Fruit fly (Drosophila melanogaster): ENCODE data around the gene Sfxn1-3.

The Sfxn1-3 gene

DNA sequence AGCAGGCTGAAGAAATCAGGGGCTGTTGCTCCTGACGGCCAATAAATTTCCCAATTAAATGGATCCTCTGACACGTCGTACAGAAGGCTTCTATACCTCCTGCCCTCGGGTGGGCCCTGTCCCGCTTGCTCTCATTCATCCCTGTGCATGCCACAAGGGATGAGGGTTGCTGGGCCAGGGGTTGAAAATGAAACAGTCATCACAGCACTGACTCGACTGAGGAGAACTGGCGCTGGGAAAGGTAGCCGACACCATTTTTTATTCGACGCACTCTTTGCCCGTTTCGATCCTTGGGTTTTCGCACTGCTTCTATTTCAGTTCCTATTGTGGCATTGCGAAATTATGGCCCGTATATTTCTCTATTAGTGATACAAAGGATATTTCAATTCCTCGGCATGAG is 37.2 kb upstream of the Sfxn1-3 start:
- TF ChIP-seq Rx (GFP tag; IDR thresholded peaks at IDR 0.05) (no peak), CG1832 (GFP tag; optimal IDR thresholded peaks at IDR 0.05) (peak; percentile 28), Nf-YB (GFP tag; optimal IDR thresholded peaks at IDR 0.05) (peak; percentile 80), Atf-2 (GFP tag; optimal IDR thresholded peaks at IDR 0.05) (no peak), seq (GFP tag; IDR thresholded peaks at IDR 0.05) (peak; percentile 92), pros (GFP tag; optimal IDR thresholded peaks at IDR 0.05) (peak; percentile 19), Mrtf (GFP tag; IDR thresholded peaks at IDR 0.05) (no peak), cg (GFP tag; optimal IDR thresholded peaks at IDR 0.05) (peak; percentile 17), CG11085 (GFP tag; IDR thresholded peaks at IDR 0.05) (no peak), Nf-YC (tag; optimal IDR thresholded peaks at IDR 0.05) (peak; percentile 76), CG34224 (GFP tag; IDR thresholded peaks at IDR 0.05; ENCODE audit: partially characterized antibody) (no peak), Ets65A (GFP tag) (peak; percentile 25), hkb (optimal IDR thresholded peaks at IDR 0.05) (no peak), hkb (GFP tag; IDR thresholded peaks at IDR 0.05) (0 out of 2 replicates have a peak, but pooled peaks have one; percentile 2), zen (tag; optimal IDR thresholded peaks at IDR 0.05) (peak; percentile 71), D (optimal IDR thresholded peaks at IDR 0.05) (peak; percentile 72), D (GFP tag; optimal IDR thresholded peaks at IDR 0.05) (no peak)

- TF ChIP-seq hkb (optimal IDR thresholded peaks at IDR 0.05) (no peak), hkb (GFP tag; IDR thresholded peaks at IDR 0.05) (peak; percentile 37; the same call in 1 of the 2 replicates), Deaf1 (tag; optimal IDR thresholded peaks at IDR 0.05) (peak; percentile 91), CG2116 (GFP tag; optimal IDR thresholded peaks at IDR 0.05) (no peak), Oli (tag; optimal IDR thresholded peaks at IDR 0.05) (no peak), ewg (GFP tag; optimal IDR thresholded peaks at IDR 0.05) (peak; percentile 42), sug (tag; optimal IDR thresholded peaks at IDR 0.05) (no peak), CG17829 (tag; optimal IDR thresholded peaks at IDR 0.05) (peak; percentile 5), CTCF (GFP tag; optimal IDR thresholded peaks at IDR 0.05) (no peak), Nf-YC (tag; optimal IDR thresholded peaks at IDR 0.05) (peak; percentile 94), CG1832 (GFP tag; optimal IDR thresholded peaks at IDR 0.05) (peak; percentile 81), nmo (GFP tag; optimal IDR thresholded peaks at IDR 0.05) (no peak), Nf-YB (GFP tag; optimal IDR thresholded peaks at IDR 0.05) (peak; percentile 94), Adf1 (GFP tag; IDR thresholded peaks at IDR 0.05) (no peak), CG8478 (optimal IDR thresholded peaks at IDR 0.05) (peak; percentile 24), CG6791 (GFP tag; IDR thresholded peaks at IDR 0.05; ENCODE audit: partially characterized antibody) (0 out of 3 replicates have a peak, but pooled peaks have one; percentile 10), phol (tag; optimal IDR thresholded peaks at IDR 0.05) (peak; percentile 70), pros (GFP tag; optimal IDR thresholded peaks at IDR 0.05) (peak; percentile 41), zen (tag; optimal IDR thresholded peaks at IDR 0.05) (peak; percentile 55), CG13424 (tag; optimal IDR thresholded peaks at IDR 0.05) (no peak), cad (GFP tag; optimal IDR thresholded peaks at IDR 0.05) (peak; percentile 15), gfzf (GFP tag; optimal IDR thresholded peaks at IDR 0.05) (no peak), cg (GFP tag; optimal IDR thresholded peaks at IDR 0.05) (peak; percentile 95), pan (optimal IDR thresholded peaks at IDR 0.05) (no peak), pan (GFP tag; optimal IDR thresholded peaks at IDR 0.05 in 1 of 2, IDR thresholded peaks at IDR 0.05 in 1 of 2) (no peak), vfl (GFP tag; optimal IDR thresholded peaks at IDR 0.05) (peak; percentile 6), twi (tag; optimal IDR thresholded peaks at IDR 0.05) (peak; percentile 51), seq (GFP tag; IDR thresholded peaks at IDR 0.05) (peak; percentile 93), onecut (GFP tag; IDR thresholded peaks at IDR 0.05) (peak; percentile 98), gsb-n (tag; optimal IDR thresholded peaks at IDR 0.05) (peak; percentile 89), D (optimal IDR thresholded peaks at IDR 0.05) (peak; percentile 66), D (GFP tag; optimal IDR thresholded peaks at IDR 0.05) (no peak), CG15479 (GFP tag; optimal IDR thresholded peaks at IDR 0.05) (peak; percentile 51), kni (GFP tag; optimal IDR thresholded peaks at IDR 0.05) (peak; percentile 34), Hr39 (optimal IDR thresholded peaks at IDR 0.05) (peak; percentile 83), tll (GFP tag; optimal IDR thresholded peaks at IDR 0.05) (peak in 1 of 2 experiments; percentile 71)
Observed at dm6 chr3R:4346636-4347035, 31.8 kb upstream of the Sfxn1-3 start, which contains the start of gene hkb. Gene hkb, minus strand, starts transcription at chr3R:4346646.
